Fruit fly (Drosophila melanogaster) whole organism, embryonic: ENCODE measurements around the gene endos.
A peak's percentile ranks its signal among the peaks of the same experiment; 100 is the strongest.

Experiments
- ATbp ChIP-seq: fragments of 200-800 bp; sonication (Bioruptor generic); optimal IDR thresholded peaks from 2 replicates; lab custom pipeline; 2017; ENCODE audit warnings: missing biosample characterization, mild to moderate bottlenecking, missing genetic modification characterization, missing genetic modification reagents
- CG10654 ChIP-seq: fragments of 200-800 bp; sonication (Bioruptor generic); optimal IDR thresholded peaks from 2 replicates; lab custom pipeline; 2016; ENCODE audit warnings: missing biosample characterization, missing genetic modification characterization
- CG13296 ChIP-seq: fragments of 200-800 bp; sonication (Bioruptor generic); optimal IDR thresholded peaks from 3 replicates; lab custom pipeline; 2018; ENCODE audit warnings: missing biosample characterization, mild to moderate bottlenecking, missing genetic modification characterization
- CG13624 ChIP-seq: fragments of 200-800 bp; sonication (Bioruptor generic); optimal IDR thresholded peaks from 2 replicates; lab custom pipeline; 2016; ENCODE audit warnings: missing biosample characterization, missing genetic modification characterization
- CG14014 ChIP-seq: fragments of 200-800 bp; sonication (Bioruptor generic); IDR thresholded peaks from 2 replicates; pipeline ENCODE4 v1.3.6; 2022; ENCODE audit warnings: missing biosample characterization, missing genetic modification characterization
- CG14441 ChIP-seq: fragments of 200-800 bp; sonication (Bioruptor generic); IDR thresholded peaks from 2 replicates; pipeline ENCODE4 v1.3.6; 2022; ENCODE audit warnings: missing biosample characterization, missing genetic modification characterization
- CG15601 ChIP-seq: fragments of 200-800 bp; sonication (Bioruptor generic); optimal IDR thresholded peaks from 3 replicates; lab custom pipeline; 2019; ENCODE audit warnings: missing biosample characterization, mild to moderate bottlenecking, missing genetic modification characterization, moderate library complexity
- CG15696 ChIP-seq: fragments of 200-800 bp; sonication (Bioruptor generic); optimal IDR thresholded peaks from 2 replicates; lab custom pipeline; 2019; ENCODE audit warnings: missing biosample characterization, mild to moderate bottlenecking, missing genetic modification characterization, moderate library complexity
- CG17912 ChIP-seq: fragments of 200-800 bp; sonication (Bioruptor generic); optimal IDR thresholded peaks from 2 replicates; lab custom pipeline; 2018; ENCODE audit warnings: missing biosample characterization, mild to moderate bottlenecking, missing genetic modification characterization
- CG18262 ChIP-seq: fragments of 200-800 bp; optimal IDR thresholded peaks from 3 replicates; lab custom pipeline; 2019; ENCODE audit warnings: missing biosample characterization, mild to moderate bottlenecking, missing genetic modification characterization, moderate library complexity
- CG2199 ChIP-seq: fragments of 200-800 bp; sonication (Bioruptor generic); IDR thresholded peaks from 3 replicates; pipeline ENCODE4 v1.3.6; 2022; ENCODE audit warnings: missing biosample characterization, missing genetic modification characterization
- CG30020 ChIP-seq: fragments of 200-800 bp; optimal IDR thresholded peaks from 2 replicates; lab custom pipeline; 2019; ENCODE audit warnings: missing biosample characterization, mild to moderate bottlenecking, missing genetic modification characterization, moderate library complexity
- CG4404 ChIP-seq: fragments of 200-800 bp; sonication (Bioruptor generic); IDR thresholded peaks from 2 replicates; pipeline ENCODE4 v1.3.6; 2022; ENCODE audit warnings: missing biosample characterization, missing genetic modification characterization
- CG5245 ChIP-seq: fragments of 200-800 bp; sonication (Bioruptor generic); optimal IDR thresholded peaks from 3 replicates; lab custom pipeline; 2016; ENCODE audit warnings: missing biosample characterization, missing genetic modification characterization
- CG5953 ChIP-seq: fragments of 200-800 bp; sonication (Bioruptor generic); IDR thresholded peaks from 2 replicates; pipeline ENCODE4 v1.3.6; 2022; ENCODE audit warnings: missing biosample characterization, missing genetic modification characterization
- CG6272 ChIP-seq: fragments of 200-800 bp; sonication (Bioruptor generic); IDR thresholded peaks from 2 replicates; pipeline ENCODE4 v1.3.6; 2022; ENCODE audit warnings: missing biosample characterization, missing genetic modification characterization
- CG6765 ChIP-seq: fragments of 200-800 bp; sonication (Bioruptor generic); optimal IDR thresholded peaks from 3 replicates; lab custom pipeline; 2017; ENCODE audit warnings: missing biosample characterization, mild to moderate bottlenecking, missing genetic modification characterization
- CG7372 ChIP-seq: fragments of 200-800 bp; sonication (Bioruptor generic); IDR thresholded peaks from 2 replicates; pipeline ENCODE4 v1.3.6; 2022; ENCODE audit warnings: missing biosample characterization, missing genetic modification characterization
- CG8089 ChIP-seq: fragments of 200-800 bp; sonication (Bioruptor generic); optimal IDR thresholded peaks from 3 replicates; lab custom pipeline; 2016; ENCODE audit warnings: missing biosample characterization, missing genetic modification characterization
- CG8281 ChIP-seq: fragments of 200-800 bp; sonication (Bioruptor generic); optimal IDR thresholded peaks from 2 replicates; lab custom pipeline; 2018; ENCODE audit warnings: missing biosample characterization, mild to moderate bottlenecking, missing genetic modification characterization, moderate library complexity
- CG8924 ChIP-seq: fragments of 200-800 bp; optimal IDR thresholded peaks from 3 replicates; lab custom pipeline; 2019; ENCODE audit warnings: missing biosample characterization, mild to moderate bottlenecking, missing genetic modification characterization, moderate library complexity
- CHES-1-like ChIP-seq: fragments of 200-800 bp; sonication (Bioruptor generic); optimal IDR thresholded peaks from 2 replicates; lab custom pipeline; 2016; ENCODE audit warnings: missing biosample characterization, missing genetic modification characterization
- Dip2 ChIP-seq: fragments of 200-800 bp; sonication (Bioruptor generic); IDR thresholded peaks from 2 replicates; pipeline ENCODE4 v1.3.6; 2022; ENCODE audit warnings: missing biosample characterization, missing genetic modification characterization
- Ets97D ChIP-seq: fragments of 200-800 bp; sonication (Bioruptor generic); optimal IDR thresholded peaks from 3 replicates; lab custom pipeline; 2016; ENCODE audit warnings: missing biosample characterization, missing genetic modification characterization
- Fer3 ChIP-seq: fragments of 200-800 bp; sonication (Bioruptor generic); optimal IDR thresholded peaks from 2 replicates; lab custom pipeline; 2018; ENCODE audit warnings: missing biosample characterization, mild to moderate bottlenecking, missing genetic modification characterization, moderate library complexity
- GATAe ChIP-seq: fragments of 200-800 bp; sonication (Bioruptor generic); conservative IDR thresholded peaks from 2 replicates; pipeline ENCODE4 v1.3.6; 2022; ENCODE audit warnings: missing biosample characterization, missing genetic modification characterization
- HmgD ChIP-seq: fragments of 200-800 bp; sonication (Bioruptor generic); optimal IDR thresholded peaks from 3 replicates; lab custom pipeline; 2016; ENCODE audit warnings: missing biosample characterization, missing genetic modification characterization
- Hr39 ChIP-seq: fragments of >200 bp; optimal IDR thresholded peaks from 2 replicates; lab custom pipeline; 2017
- Hsf ChIP-seq: fragments of 200-800 bp; sonication (Bioruptor generic); optimal IDR thresholded peaks from 3 replicates; lab custom pipeline; 2016; ENCODE audit warnings: missing biosample characterization, missing genetic modification characterization
- Nf-YB ChIP-seq: fragments of 200-800 bp; sonication (Bioruptor generic); optimal IDR thresholded peaks from 3 replicates; lab custom pipeline; 2019; ENCODE audit warnings: missing biosample characterization, mild to moderate bottlenecking, missing genetic modification characterization, moderate library complexity
- Oli ChIP-seq: fragments of 200-800 bp; sonication (Bioruptor generic); optimal IDR thresholded peaks from 2 replicates; lab custom pipeline; 2018; ENCODE audit warnings: missing biosample characterization, mild to moderate bottlenecking, missing genetic modification characterization, moderate library complexity
- Side ChIP-seq: fragments of 200-800 bp; sonication (Bioruptor generic); optimal IDR thresholded peaks from 2 replicates; lab custom pipeline; 2016; ENCODE audit warnings: missing biosample characterization, missing genetic modification characterization
- Sin3A ChIP-seq: fragments of >200 bp; optimal IDR thresholded peaks from 2 replicates; lab custom pipeline; 2018
- Spps ChIP-seq: fragments of 200-800 bp; sonication (Bioruptor generic); optimal IDR thresholded peaks from 2 replicates; lab custom pipeline; 2018; ENCODE audit warnings: missing biosample characterization, mild to moderate bottlenecking, missing genetic modification characterization
- Xbp1 ChIP-seq: fragments of 200-800 bp; sonication (Bioruptor generic); optimal IDR thresholded peaks from 3 replicates; lab custom pipeline; 2016; ENCODE audit warnings: missing biosample characterization, mild to moderate bottlenecking, missing genetic modification characterization
- ase ChIP-seq: fragments of 200-800 bp; sonication (Bioruptor generic); IDR thresholded peaks from 3 replicates; pipeline ENCODE4 v1.3.6; 2022; ENCODE audit warnings: missing biosample characterization, missing genetic modification characterization
- bsh ChIP-seq, 2 experiments: fragments of 200-800 bp; sonication (Bioruptor generic); optimal IDR thresholded peaks; 2 replicates each; lab custom pipeline; 2017 to 2018; ENCODE audit warnings: mild to moderate bottlenecking in 2 of 2, missing biosample characterization in 2 of 2, missing genetic modification characterization in 2 of 2, moderate library complexity in 1 of 2
- cato ChIP-seq: fragments of 200-800 bp; sonication (Bioruptor generic); optimal IDR thresholded peaks from 2 replicates; lab custom pipeline; 2016; ENCODE audit warnings: missing biosample characterization, missing genetic modification characterization, borderline replicate concordance
- corto ChIP-seq: fragments of 200-800 bp; sonication (Bioruptor generic); optimal IDR thresholded peaks from 2 replicates; lab custom pipeline; 2016; ENCODE audit warnings: missing biosample characterization, mild to moderate bottlenecking, missing genetic modification characterization, moderate library complexity
- croc ChIP-seq: fragments of 200-800 bp; sonication (Bioruptor generic); conservative IDR thresholded peaks from 3 replicates; pipeline ENCODE4 v1.3.6; 2022; ENCODE audit warnings: missing biosample characterization, missing genetic modification characterization
- emc ChIP-seq: fragments of 200-800 bp; sonication (Bioruptor generic); optimal IDR thresholded peaks from 2 replicates; lab custom pipeline; 2016; ENCODE audit warnings: missing biosample characterization, missing genetic modification characterization
- fu2 ChIP-seq: fragments of 200-800 bp; sonication (Bioruptor generic); optimal IDR thresholded peaks from 2 replicates; lab custom pipeline; 2016; ENCODE audit warnings: missing biosample characterization, missing genetic modification characterization
- gro ChIP-seq: fragments of 200-800 bp; sonication (Bioruptor generic); optimal IDR thresholded peaks from 2 replicates; lab custom pipeline; 2016; ENCODE audit warnings: missing biosample characterization, missing genetic modification characterization
- inv ChIP-seq: fragments of 200-800 bp; sonication (Bioruptor generic); IDR thresholded peaks from 2 replicates; pipeline ENCODE4 v1.3.6; 2022; ENCODE audit warnings: missing biosample characterization, missing genetic modification characterization; ENCODE audit not compliant: partially characterized antibody
- oc ChIP-seq: fragments of 200-800 bp; sonication (Bioruptor generic); optimal IDR thresholded peaks from 2 replicates; lab custom pipeline; 2018; ENCODE audit warnings: missing biosample characterization, mild to moderate bottlenecking, missing genetic modification characterization, moderate library complexity
- odd ChIP-seq: fragments of 200-800 bp; sonication (Bioruptor generic); optimal IDR thresholded peaks from 2 replicates; lab custom pipeline; 2017; ENCODE audit warnings: missing biosample characterization, mild to moderate bottlenecking, missing genetic modification characterization
- slou ChIP-seq: fragments of 200-800 bp; sonication (Bioruptor generic); optimal IDR thresholded peaks from 3 replicates; lab custom pipeline; 2016; ENCODE audit warnings: missing biosample characterization, missing genetic modification characterization
- sob ChIP-seq: fragments of 200-800 bp; sonication (Bioruptor generic); IDR thresholded peaks from 2 replicates; pipeline ENCODE4 v1.3.6; 2022; ENCODE audit warnings: missing biosample characterization, missing genetic modification characterization
- tap ChIP-seq: fragments of 200-800 bp; optimal IDR thresholded peaks from 3 replicates; lab custom pipeline; 2019; ENCODE audit warnings: missing biosample characterization, mild to moderate bottlenecking, missing genetic modification characterization, moderate library complexity
- tll ChIP-seq, 2 experiments: fragments of 200-800 bp in 1 of 2; fragments of >200 bp in 1 of 2; sonication (Bioruptor generic) in 1 of 2; optimal IDR thresholded peaks; 2 replicates each; lab custom pipeline; 2017 to 2019; ENCODE audit warnings: missing biosample characterization in 2 of 2, missing genetic modification characterization in 2 of 2, mild to moderate bottlenecking in 1 of 2, moderate library complexity in 1 of 2
- ttk ChIP-seq: fragments of 200-800 bp; sonication (Bioruptor generic); IDR thresholded peaks from 2 replicates; pipeline ENCODE4 v2.1.2; 2022; ENCODE audit warnings: missing biosample characterization, missing genetic modification characterization
- unpg ChIP-seq: fragments of 200-800 bp; sonication (Bioruptor generic); optimal IDR thresholded peaks from 3 replicates; lab custom pipeline; 2018; ENCODE audit warnings: missing biosample characterization, mild to moderate bottlenecking, missing genetic modification characterization, moderate library complexity
- zf30C ChIP-seq: fragments of 200-800 bp; sonication (Bioruptor generic); optimal IDR thresholded peaks from 3 replicates; lab custom pipeline; 2018; ENCODE audit warnings: missing biosample characterization, mild to moderate bottlenecking, missing genetic modification characterization

The endos gene

DNA sequence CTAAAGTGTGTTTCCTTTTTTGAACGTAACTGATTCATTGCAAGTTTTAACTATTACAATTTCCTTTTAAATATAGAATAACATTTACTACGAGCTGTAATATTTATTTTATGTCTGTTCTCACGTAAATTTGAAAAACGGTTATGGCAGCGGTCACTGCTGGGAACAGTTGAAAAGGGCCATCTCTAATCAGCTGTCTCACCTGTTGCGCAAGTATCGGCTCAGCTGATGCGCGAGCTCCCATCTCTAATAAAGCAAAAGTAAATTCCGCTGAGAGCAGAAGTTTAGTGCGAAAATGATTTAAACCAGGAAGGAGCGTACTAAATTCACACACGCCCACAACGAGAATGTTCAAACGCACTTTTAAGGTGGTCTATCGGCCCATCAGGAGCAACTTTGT lies 40.1 kb upstream of the endos start, which contains the start of gene Pex1 (continued):
- TF ChIP-seq CG13296 (GFP tag; lab: Kevin White, UChicago) (no peak), oc (tag; lab: Kevin White, UChicago) (no peak), croc (GFP tag; lab: Robert Waterston, UW) (no peak), Hsf (no peak), ase (GFP tag; lab: Robert Waterston, UW) (no peak), ttk (GFP tag; lab: Robert Waterston, UW) (no peak), CG17912 (GFP tag; lab: Kevin White, UChicago) (no peak), CG5245 (GFP tag; lab: Kevin White, UChicago) (no peak), CG14014 (peak; percentile 14; the same call in 1 of the 2 replicates), Ets97D (no peak), Dip2 (GFP tag; lab: Robert Waterston, UW) (no peak), emc (GFP tag; lab: Kevin White, UChicago) (no peak), CG6765 (GFP tag; lab: Kevin White, UChicago) (no peak), CG4404 (no peak), CG18262 (tag; lab: Kevin White, UChicago) (no peak), Hr39 (lab: Kevin White, UChicago) (no peak), CG15601 (tag; lab: Kevin White, UChicago) (no peak), odd (no peak), CG15696 (tag; lab: Kevin White, UChicago) (no peak), Nf-YB (GFP tag; lab: Kevin White, UChicago) (no peak), bsh (GFP tag; optimal IDR thresholded peaks at IDR 0.05; lab: Kevin White, UChicago) (no peak), CG30020 (tag; lab: Kevin White, UChicago) (no peak), CG5953 (GFP tag; lab: Robert Waterston, UW) (no peak), GATAe (GFP tag; lab: Robert Waterston, UW) (no peak), cato (GFP tag; lab: Kevin White, UChicago) (no peak), Fer3 (no peak), corto (GFP tag; lab: Kevin White, UChicago) (no peak), Oli (no peak), CG8281 (tag; lab: Kevin White, UChicago) (no peak), CG13624 (no peak), Xbp1 (GFP tag; lab: Kevin White, UChicago) (no peak), CG8924 (tag; lab: Kevin White, UChicago) (no peak), CG8089 (GFP tag; lab: Kevin White, UChicago) (no peak), CHES-1-like (GFP tag; lab: Kevin White, UChicago) (no peak), CG7372 (no peak), HmgD (GFP tag; lab: Kevin White, UChicago) (no peak), inv (peak; percentile 66), CG2199 (GFP tag; lab: Robert Waterston, UW) (no peak), ATbp (GFP tag; lab: Kevin White, UChicago) (no peak), Side (GFP tag; lab: Kevin White, UChicago) (no peak), Sin3A (lab: Kevin White, UChicago) (peak; percentile 55), sob (GFP tag; lab: Robert Waterston, UW) (peak; percentile 56), tll (GFP tag; optimal IDR thresholded peaks at IDR 0.05; lab: Kevin White, UChicago) (no peak), gro (GFP tag; lab: Kevin White, UChicago) (no peak), Spps (tag; lab: Kevin White, UChicago) (no peak), slou (no peak), CG6272 (GFP tag; lab: Robert Waterston, UW) (no peak), unpg (GFP tag; lab: Kevin White, UChicago) (no peak), CG10654 (GFP tag; lab: Kevin White, UChicago) (peak; percentile 0), CG14441 (no peak), tap (no peak), zf30C (no peak), fu2 (GFP tag; lab: Kevin White, UChicago) (no peak)
